Worm (Caenorhabditis elegans) whole organism, L1 larva: ENCODE measurements around the gene C06H2.7.

Experiments
- Y116A8C.19 ChIP-seq: sonication (generic microtip); optimal IDR thresholded peaks from 2 replicates; lab custom pipeline; 2016; ENCODE audit warnings: missing compliant biosample characterization, missing genetic modification characterization, borderline replicate concordance
- mef-2 ChIP-seq: fragments of 150-350 bp; optimal IDR thresholded peaks from 2 replicates; lab custom pipeline; 2014; ENCODE audit warnings: missing biosample characterization, missing genetic modification characterization

DNA sequence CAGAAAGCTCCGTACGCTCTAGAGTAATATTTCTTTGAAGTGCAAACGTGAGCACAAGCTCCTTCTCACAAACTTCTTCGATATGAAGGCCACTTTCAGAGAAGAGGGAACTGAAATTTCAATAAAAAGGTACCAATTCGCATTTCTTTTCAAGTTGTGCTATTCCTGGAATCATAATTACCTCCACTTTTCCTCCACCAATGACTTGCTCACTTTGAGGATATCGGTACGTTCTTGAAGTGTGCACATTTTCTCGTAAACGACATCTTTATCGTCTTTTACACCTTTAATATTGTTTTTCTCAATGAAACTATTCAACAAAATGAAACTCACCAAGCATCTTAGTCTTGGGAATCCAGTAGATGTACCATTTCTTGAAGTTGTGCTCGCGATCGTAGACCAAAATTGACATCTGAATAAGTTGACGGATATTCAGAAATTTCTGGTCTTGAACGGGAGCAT is 25.3 kb downstream of the C06H2.7 start, which contains the start of gene scb-1:
- TF ChIP-seq Y116A8C.19 (tag; lab: Kevin White, UChicago) (no peak), mef-2 (no peak)
